Fruit fly (Drosophila melanogaster): ENCODE data around the gene Iru.

DNA sequence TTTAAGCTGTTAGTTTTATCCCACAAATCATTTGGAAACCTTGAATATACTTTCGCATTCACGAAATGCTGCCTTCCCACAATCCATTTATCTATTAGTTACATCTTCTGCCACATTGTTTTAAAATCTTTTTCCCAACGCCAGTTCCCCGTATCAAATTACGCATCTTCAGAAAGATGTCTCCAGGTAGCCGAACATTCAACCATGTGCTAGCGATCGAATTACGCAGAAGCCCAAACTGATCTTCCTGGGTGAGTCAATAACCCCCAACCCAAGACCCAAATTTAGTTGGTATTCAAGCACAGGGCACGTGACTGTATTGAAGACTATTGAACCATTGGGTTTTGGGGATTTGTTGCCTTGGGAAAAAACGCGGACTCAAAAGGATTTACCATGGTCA lies 17.7 kb downstream of the Iru start:
- TF ChIP-seq Sin3A (optimal IDR thresholded peaks at IDR 0.05) (no peak), psq (optimal IDR thresholded peaks at IDR 0.05) (no peak), h (optimal IDR thresholded peaks at IDR 0.05) (no peak)
